Fruit fly (Drosophila melanogaster): Measurements from ENCODE around the gene side-II.

The side-II gene

DNA sequence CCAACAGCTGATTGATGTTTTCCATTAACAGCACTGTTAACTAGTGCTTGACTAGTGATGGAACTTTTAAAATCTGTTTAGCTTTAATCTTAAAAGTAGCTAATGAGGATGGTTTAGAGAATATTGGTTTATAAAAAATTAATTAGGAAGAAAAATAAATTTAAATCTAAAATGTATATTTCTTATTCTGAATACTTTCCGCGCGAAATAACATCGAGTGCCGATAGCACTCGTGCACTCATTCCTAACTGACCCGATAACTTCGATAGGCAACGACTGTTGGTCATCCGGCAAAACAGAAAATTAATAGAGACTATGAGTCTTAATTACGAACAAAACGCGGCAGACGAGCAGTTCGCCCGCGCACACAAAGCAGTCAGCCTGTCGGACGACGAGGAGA, 37.6 kb upstream of the side-II start, which contains the start of the genes THG and Rnmt (continued):
- TF ChIP-seq jigr1 (GFP tag; IDR thresholded peaks at IDR 0.05) (0 out of 3 replicates have a peak, but pooled peaks have one; percentile 37), CG1233 (GFP tag; optimal IDR thresholded peaks at IDR 0.05) (peak; percentile 63), Scr (GFP tag; IDR thresholded peaks at IDR 0.05; ENCODE audit: partially characterized antibody) (peak; percentile 92), Hey (tag; optimal IDR thresholded peaks at IDR 0.05) (no peak), CG31365 (tag; optimal IDR thresholded peaks at IDR 0.05) (no peak), hth (optimal IDR thresholded peaks at IDR 0.05) (no peak), CG18619 (GFP tag; optimal IDR thresholded peaks at IDR 0.05) (peak; percentile 69), CG14014 (GFP tag; IDR thresholded peaks at IDR 0.05) (peak; percentile 86), Kr (GFP tag; optimal IDR thresholded peaks at IDR 0.05) (no peak), Optix (GFP tag; IDR thresholded peaks at IDR 0.05) (peak; percentile 77), dmrt99B (tag; optimal IDR thresholded peaks at IDR 0.05) (peak; percentile 69), CoRest (tag; optimal IDR thresholded peaks at IDR 0.05) (peak; percentile 89), fd64A (GFP tag; optimal IDR thresholded peaks at IDR 0.05) (no peak), CkIIα-i1 (GFP tag; IDR thresholded peaks at IDR 0.05) (peak; percentile 57; the same call in 1 of the 2 replicates), pum (GFP tag; optimal IDR thresholded peaks at IDR 0.05) (peak; percentile 67), Eip74EF (GFP tag; optimal IDR thresholded peaks at IDR 0.05) (peak in 1 of 2 experiments; percentile 1), D (optimal IDR thresholded peaks at IDR 0.05) (no peak), D (GFP tag; optimal IDR thresholded peaks at IDR 0.05) (peak; percentile 48), phol (tag; optimal IDR thresholded peaks at IDR 0.05) (peak; percentile 84), CG3163 (GFP tag; optimal IDR thresholded peaks at IDR 0.05) (peak; percentile 16), CG2678 (tag; optimal IDR thresholded peaks at IDR 0.05) (peak; percentile 81), CG10979 (tag; optimal IDR thresholded peaks at IDR 0.05) (peak; percentile 77), NfI (GFP tag; optimal IDR thresholded peaks at IDR 0.05) (peak; percentile 83), sima (GFP tag; optimal IDR thresholded peaks at IDR 0.05) (no peak), rib (GFP tag; IDR thresholded peaks at IDR 0.05) (peak; percentile 73), ac (GFP tag; optimal IDR thresholded peaks at IDR 0.05) (no peak), CG6765 (GFP tag; optimal IDR thresholded peaks at IDR 0.05) (no peak), sim (GFP tag; IDR thresholded peaks at IDR 0.05) (peak; percentile 73), crc (GFP tag; optimal IDR thresholded peaks at IDR 0.05) (peak; percentile 41), CG30431 (GFP tag; optimal IDR thresholded peaks at IDR 0.05) (peak; percentile 64)

- TF ChIP-seq Mad (GFP tag; optimal IDR thresholded peaks at IDR 0.05), result no peak
- TF ChIP-seq sens (GFP tag), result peak; percentile 62
- no peak for TF ChIP-seq ewg (GFP tag; optimal IDR thresholded peaks at IDR 0.05)
- TF ChIP-seq CG1832 (GFP tag; optimal IDR thresholded peaks at IDR 0.05), result peak; percentile 22
- no peak for TF ChIP-seq so (GFP tag; IDR thresholded peaks at IDR 0.05)
- no peak for TF ChIP-seq Oaz (GFP tag; IDR thresholded peaks at IDR 0.05)
- no peak for TF ChIP-seq crc (GFP tag; optimal IDR thresholded peaks at IDR 0.05)
- TF ChIP-seq tup (GFP tag; optimal IDR thresholded peaks at IDR 0.05), result no peak
- 0 out of 2 replicates have a peak, but pooled peaks have one; percentile 0 for TF ChIP-seq MBD-R2 (GFP tag; IDR thresholded peaks at IDR 0.05)
- TF ChIP-seq CG8478 (optimal IDR thresholded peaks at IDR 0.05), result peak; percentile 34
- no peak for TF ChIP-seq chn (GFP tag; optimal IDR thresholded peaks at IDR 0.05)
- TF ChIP-seq caup (GFP tag; optimal IDR thresholded peaks at IDR 0.05; ENCODE audit: severe bottlenecking), result no peak
- TF ChIP-seq CG6854 (GFP tag; optimal IDR thresholded peaks at IDR 0.05), result no peak
- no peak for TF ChIP-seq CG10979 (tag; optimal IDR thresholded peaks at IDR 0.05)
- 0 out of 2 replicates have a peak, but pooled peaks have one; percentile 39 for TF ChIP-seq CG16779 (GFP tag; IDR thresholded peaks at IDR 0.05)
- TF ChIP-seq Med (GFP tag), result peak; percentile 74
- TF ChIP-seq CG2199 (GFP tag; IDR thresholded peaks at IDR 0.05), result no peak
Observed at dm6 chr2L:15008034-15008433, 35.9 kb upstream of the side-II start.

Measured in whole organism, embryonic.